Worm (Caenorhabditis elegans) whole organism, midembryonic: Measurements from ENCODE around the gene nduf-9.

Source experiments
- T22C8.4 ChIP-seq: fragments of 200-800 bp; sonication (Bioruptor generic); IDR thresholded peaks from 2 replicates; pipeline ENCODE4 v1.3.6; 2022; ENCODE audit warnings: missing genetic modification characterization, missing compliant biosample characterization
- cog-1 ChIP-seq: sonication (generic microtip); optimal IDR thresholded peaks from 2 replicates; lab custom pipeline; 2016; ENCODE audit warnings: missing genetic modification characterization, missing compliant biosample characterization
- flt-1 ChIP-seq: fragments of 200-800 bp; sonication (Bioruptor generic); IDR thresholded peaks from 2 replicates; pipeline ENCODE4 v1.3.6; 2022; ENCODE audit warnings: missing genetic modification characterization, missing compliant biosample characterization
- klf-2 ChIP-seq: fragments of 200-800 bp; sonication (Bioruptor generic); conservative IDR thresholded peaks from 2 replicates; pipeline ENCODE4 v1.3.6; 2022; ENCODE audit warnings: missing genetic modification reagents, missing genetic modification characterization, missing compliant biosample characterization
- med-1 ChIP-seq: sonication (generic microtip); optimal IDR thresholded peaks from 2 replicates; lab custom pipeline; 2017; ENCODE audit warnings: missing genetic modification characterization, mild to moderate bottlenecking, missing compliant biosample characterization, antibody characterized with exemption, missing genetic modification reagents; ENCODE audit not compliant: insufficient read depth
- tab-1 ChIP-seq: fragments of 200-800 bp; sonication (Bioruptor generic); IDR thresholded peaks from 2 replicates; pipeline ENCODE4 v1.3.6; 2022; ENCODE audit warnings: missing genetic modification characterization, missing compliant biosample characterization
- ztf-23 ChIP-seq: fragments of 200-800 bp; sonication (Bioruptor generic); IDR thresholded peaks from 2 replicates; pipeline ENCODE4 v1.3.6; 2022; ENCODE audit warnings: missing genetic modification reagents, missing genetic modification characterization, missing compliant biosample characterization
- ztf-29 ChIP-seq: fragments of 200-800 bp; sonication (Bioruptor generic); IDR thresholded peaks from 2 replicates; pipeline ENCODE4 v1.3.6; 2022; ENCODE audit warnings: missing genetic modification reagents, missing genetic modification characterization, missing compliant biosample characterization

- TF ChIP-seq flt-1 (GFP tag; lab: Robert Waterston, UW) = no peak
- no peak for TF ChIP-seq T22C8.4
- TF ChIP-seq ztf-23 (GFP tag; lab: Robert Waterston, UW) = no peak
- no peak for TF ChIP-seq med-1 (GFP tag; lab: Kevin White, UChicago)
- no peak for TF ChIP-seq tab-1 (GFP tag; lab: Robert Waterston, UW)
- no peak for TF ChIP-seq cog-1 (tag; lab: Kevin White, UChicago)
- no peak for TF ChIP-seq klf-2 (GFP tag; lab: Robert Waterston, UW)
- no peak for TF ChIP-seq ztf-29 (GFP tag; lab: Robert Waterston, UW)
Measured at ce11 chrIII:3255575-3255974, 7.2 kb upstream of the nduf-9 start, which contains the start of gene Y53G8AM.4.
